Worm (Caenorhabditis elegans) whole organism, L2 larva: ENCODE measurements around the gene dhs-13.
A peak's percentile ranks its signal among the peaks of the same experiment; 100 is the strongest.

Source experiments
- C34F6.9 ChIP-seq: fragments of 150-350 bp; optimal IDR thresholded peaks from 2 replicates; lab custom pipeline; 2014; ENCODE audit warnings: missing biosample characterization, missing genetic modification characterization
- F13H6.1 ChIP-seq: sonication (generic microtip); optimal IDR thresholded peaks from 2 replicates; lab custom pipeline; 2016; ENCODE audit warnings: missing genetic modification characterization, missing compliant biosample characterization
- R02D3.7 ChIP-seq: fragments of 150-350 bp; optimal IDR thresholded peaks from 2 replicates; lab custom pipeline; 2014; ENCODE audit warnings: missing biosample characterization, missing genetic modification characterization
- Y55F3AM.14 ChIP-seq: fragments of 200-800 bp; sonication (Bioruptor generic); optimal IDR thresholded peaks from 2 replicates; lab custom pipeline; 2018; ENCODE audit warnings: mild to moderate bottlenecking, missing genetic modification characterization, missing compliant biosample characterization
- ZK546.5 ChIP-seq: sonication (generic microtip); optimal IDR thresholded peaks from 2 replicates; lab custom pipeline; 2017; ENCODE audit warnings: missing biosample characterization, missing genetic modification characterization
- alr-1 ChIP-seq: fragments of 150-350 bp; optimal IDR thresholded peaks from 2 replicates; lab custom pipeline; 2014; ENCODE audit warnings: missing biosample characterization, missing genetic modification characterization
- aly-2 ChIP-seq: fragments of 150-350 bp; optimal IDR thresholded peaks from 2 replicates; lab custom pipeline; 2014; ENCODE audit warnings: missing biosample characterization, missing genetic modification characterization
- ama-1 ChIP-seq: fragments of 150-350 bp; optimal IDR thresholded peaks from 2 replicates; lab custom pipeline; 2018; ENCODE audit warnings: inconsistent platforms
- blmp-1 ChIP-seq: sonication (generic microtip); optimal IDR thresholded peaks from 2 replicates; lab custom pipeline; 2017; ENCODE audit warnings: missing genetic modification characterization, mild to moderate bottlenecking, missing compliant biosample characterization, antibody characterized with exemption, moderate library complexity; ENCODE audit not compliant: insufficient read depth
- ceh-16 ChIP-seq: fragments of 150-350 bp; optimal IDR thresholded peaks from 2 replicates; lab custom pipeline; 2014; ENCODE audit warnings: missing biosample characterization, missing genetic modification characterization
- ceh-82 ChIP-seq: fragments of 150-350 bp; optimal IDR thresholded peaks from 2 replicates; lab custom pipeline; 2014; ENCODE audit warnings: missing biosample characterization, missing genetic modification characterization
- crh-2 ChIP-seq: sonication (generic microtip); optimal IDR thresholded peaks from 2 replicates; lab custom pipeline; 2017; ENCODE audit warnings: missing biosample characterization, missing genetic modification characterization
- dmd-4 ChIP-seq: sonication (generic microtip); optimal IDR thresholded peaks from 2 replicates; lab custom pipeline; 2017; ENCODE audit warnings: missing biosample characterization, missing genetic modification characterization
- egl-27 ChIP-seq: sonication (generic microtip); optimal IDR thresholded peaks from 3 replicates; lab custom pipeline; 2017; ENCODE audit warnings: missing biosample characterization, missing genetic modification reagents, missing genetic modification characterization
- elt-1 ChIP-seq: fragments of 150-350 bp; optimal IDR thresholded peaks from 2 replicates; lab custom pipeline; 2014; ENCODE audit warnings: missing biosample characterization, missing genetic modification characterization
- elt-3 ChIP-seq: sonication (generic microtip); optimal IDR thresholded peaks from 2 replicates; lab custom pipeline; 2017; ENCODE audit warnings: missing biosample characterization, missing genetic modification characterization
- fos-1 ChIP-seq: fragments of 150-350 bp; optimal IDR thresholded peaks from 2 replicates; lab custom pipeline; 2014; ENCODE audit warnings: missing biosample characterization, missing genetic modification characterization
- gmeb-1 ChIP-seq: fragments of 150-350 bp; optimal IDR thresholded peaks from 2 replicates; lab custom pipeline; 2014; ENCODE audit warnings: missing biosample characterization, missing genetic modification characterization
- lin-11 ChIP-seq: fragments of 150-350 bp; sonication (generic microtip); optimal IDR thresholded peaks from 2 replicates; lab custom pipeline; 2014; ENCODE audit warnings: missing biosample characterization, missing genetic modification characterization, inconsistent platforms, mixed read lengths
- lin-13 ChIP-seq: fragments of 150-350 bp; optimal IDR thresholded peaks from 2 replicates; lab custom pipeline; 2014; ENCODE audit warnings: missing biosample characterization, missing genetic modification reagents, missing genetic modification characterization
- lin-39 ChIP-seq: fragments of 150-350 bp; optimal IDR thresholded peaks from 2 replicates; lab custom pipeline; 2014; ENCODE audit warnings: missing biosample characterization, missing genetic modification reagents, missing genetic modification characterization
- lsy-2 ChIP-seq, 2 experiments: fragments of 150-350 bp in 1 of 2; sonication (generic microtip) in 1 of 2; optimal IDR thresholded peaks; 2 replicates each; lab custom pipeline; 2014 to 2017; ENCODE audit warnings: missing biosample characterization in 2 of 2, missing genetic modification characterization in 2 of 2
- mab-5 ChIP-seq: fragments of 150-350 bp; optimal IDR thresholded peaks from 2 replicates; lab custom pipeline; 2014; ENCODE audit warnings: missing biosample characterization, missing genetic modification characterization
- mbf-1 ChIP-seq: sonication (generic microtip); optimal IDR thresholded peaks from 2 replicates; lab custom pipeline; 2017; ENCODE audit warnings: missing biosample characterization, missing genetic modification characterization
- nhr-11 ChIP-seq: fragments of 150-350 bp; optimal IDR thresholded peaks from 2 replicates; lab custom pipeline; 2014; ENCODE audit warnings: missing biosample characterization, missing genetic modification characterization
- nhr-12 ChIP-seq: fragments of 150-350 bp; optimal IDR thresholded peaks from 2 replicates; lab custom pipeline; 2014; ENCODE audit warnings: missing biosample characterization, missing genetic modification characterization
- nhr-129 ChIP-seq: fragments of 150-350 bp; optimal IDR thresholded peaks from 2 replicates; lab custom pipeline; 2014; ENCODE audit warnings: missing biosample characterization, missing genetic modification characterization
- nhr-21 ChIP-seq: fragments of 150-350 bp; optimal IDR thresholded peaks from 2 replicates; lab custom pipeline; 2014; ENCODE audit warnings: missing biosample characterization, missing genetic modification characterization
- nhr-237 ChIP-seq: fragments of 150-350 bp; optimal IDR thresholded peaks from 2 replicates; lab custom pipeline; 2014; ENCODE audit warnings: missing biosample characterization, missing genetic modification characterization
- nhr-25 ChIP-seq: fragments of 150-350 bp; sonication (generic microtip); optimal IDR thresholded peaks from 3 replicates; lab custom pipeline; 2014; ENCODE audit warnings: missing biosample characterization, missing genetic modification characterization
- nhr-6 ChIP-seq: fragments of 150-350 bp; optimal IDR thresholded peaks from 2 replicates; lab custom pipeline; 2014; ENCODE audit warnings: missing biosample characterization, missing genetic modification characterization
- nhr-77 ChIP-seq: fragments of 150-350 bp; optimal IDR thresholded peaks from 2 replicates; lab custom pipeline; 2014; ENCODE audit warnings: missing biosample characterization, missing genetic modification characterization
- peb-1 ChIP-seq: fragments of 150-350 bp; optimal IDR thresholded peaks from 2 replicates; lab custom pipeline; 2014; ENCODE audit warnings: missing biosample characterization, missing genetic modification characterization
- sem-4 ChIP-seq: fragments of 150-350 bp; optimal IDR thresholded peaks from 2 replicates; lab custom pipeline; 2014; ENCODE audit warnings: missing biosample characterization, missing genetic modification reagents, missing genetic modification characterization
- skn-1 ChIP-seq: sonication (generic microtip); optimal IDR thresholded peaks from 2 replicates; lab custom pipeline; 2017; ENCODE audit warnings: missing biosample characterization, missing genetic modification characterization
- sma-3 ChIP-seq: sonication (generic microtip); optimal IDR thresholded peaks from 2 replicates; lab custom pipeline; 2016; ENCODE audit warnings: missing genetic modification reagents, missing genetic modification characterization, missing compliant biosample characterization
- sma-9 ChIP-seq, 2 experiments: fragments of 150-350 bp in 1 of 2; sonication (generic microtip) in 1 of 2; optimal IDR thresholded peaks; 2 replicates each; lab custom pipeline; 2014 to 2016; ENCODE audit warnings: missing genetic modification characterization in 2 of 2, mild to moderate bottlenecking in 1 of 2, missing biosample characterization in 1 of 2, missing compliant biosample characterization in 1 of 2, missing genetic modification reagents in 1 of 2, moderate library complexity in 1 of 2
- snpc-4 ChIP-seq: fragments of 150-350 bp; optimal IDR thresholded peaks from 2 replicates; lab custom pipeline; 2014; ENCODE audit warnings: missing biosample characterization, missing genetic modification characterization
- unc-39 ChIP-seq: fragments of 150-350 bp; optimal IDR thresholded peaks from 2 replicates; lab custom pipeline; 2014; ENCODE audit warnings: missing biosample characterization, missing genetic modification characterization
- unc-55 ChIP-seq: fragments of 150-350 bp; sonication (generic microtip); optimal IDR thresholded peaks from 3 replicates; lab custom pipeline; 2014; ENCODE audit warnings: missing biosample characterization, missing genetic modification reagents, missing genetic modification characterization
- unc-62 ChIP-seq: fragments of 150-350 bp; optimal IDR thresholded peaks from 2 replicates; lab custom pipeline; 2014; ENCODE audit warnings: missing biosample characterization, missing genetic modification reagents, missing genetic modification characterization
- zag-1 ChIP-seq: fragments of 150-350 bp; optimal IDR thresholded peaks from 2 replicates; lab custom pipeline; 2014; ENCODE audit warnings: missing biosample characterization, missing genetic modification characterization
- ztf-1 ChIP-seq: fragments of 200-800 bp; sonication (Bioruptor generic); conservative IDR thresholded peaks from 2 replicates; pipeline ENCODE4 v1.3.6; 2022; ENCODE audit warnings: missing genetic modification characterization, missing compliant biosample characterization
- ztf-11 ChIP-seq: sonication (generic microtip); optimal IDR thresholded peaks from 2 replicates; lab custom pipeline; 2017; ENCODE audit warnings: missing biosample characterization, missing genetic modification characterization
- ztf-4 ChIP-seq: fragments of 150-350 bp; optimal IDR thresholded peaks from 2 replicates; lab custom pipeline; 2014; ENCODE audit warnings: missing biosample characterization, missing genetic modification characterization

dhs-13 gene

DNA sequence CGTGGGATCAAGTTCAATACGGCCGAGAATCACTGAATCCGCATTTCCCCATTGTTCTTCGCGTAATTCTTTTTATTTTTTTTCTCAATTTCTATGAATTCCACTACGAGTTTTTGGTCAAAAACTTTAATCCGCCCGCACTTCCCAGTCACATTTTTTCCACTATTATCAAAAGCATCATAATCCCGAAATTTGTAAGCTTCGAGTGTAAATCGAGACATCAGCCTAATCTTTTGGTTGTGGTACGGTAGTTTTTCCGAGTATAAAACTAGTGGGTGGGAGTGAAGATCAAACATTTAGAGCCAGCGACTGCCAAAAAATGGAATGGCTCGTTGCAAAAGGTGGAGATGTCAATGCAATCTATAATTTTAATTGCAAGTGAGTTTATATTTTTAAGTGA, 35.6 kb upstream of the dhs-13 start, which contains the start of gene srt-42:
Gene srt-42, plus strand, starts transcription at position 301 of the 400 bp plus-strand sequence.
- TF ChIP-seq nhr-12 (tag; lab: Kevin White, UChicago) (no peak), alr-1 (tag; lab: Kevin White, UChicago) (no peak), nhr-237 (tag; lab: Kevin White, UChicago) (no peak), nhr-11 (tag; lab: Kevin White, UChicago) (no peak), lsy-2 (tag; optimal IDR thresholded peaks at IDR 0.05; lab: Kevin White, UChicago) (no peak)

DNA sequence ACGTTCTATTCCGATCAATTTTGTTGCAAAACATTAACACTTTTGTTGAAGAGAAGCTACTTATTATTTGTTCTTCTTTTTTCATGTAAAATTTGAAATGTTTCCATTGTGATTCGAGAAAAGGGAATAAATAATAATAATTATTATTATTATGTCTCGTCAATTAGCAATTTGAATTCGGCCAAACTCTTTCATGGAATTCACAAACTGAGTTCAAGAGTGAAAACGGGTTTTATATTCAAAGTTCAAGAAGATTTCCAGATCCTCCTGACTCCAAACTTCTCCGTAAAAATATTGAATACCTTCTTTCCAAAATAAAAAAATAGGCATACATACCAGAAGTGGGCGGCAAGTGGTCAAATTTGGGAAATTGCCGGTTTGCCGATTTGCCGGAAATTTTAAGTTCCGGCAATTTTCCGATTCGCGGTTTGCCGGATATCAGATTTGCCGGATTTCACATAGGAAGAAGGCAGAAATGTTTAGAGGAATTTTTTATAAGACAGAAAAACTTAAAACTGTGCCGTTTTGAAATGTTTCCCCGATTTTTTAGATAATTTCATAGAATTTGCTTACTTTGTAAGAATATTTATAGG, 34.3 kb upstream of the dhs-13 start:
- TF ChIP-seq nhr-129 (tag; lab: Kevin White, UChicago) (no peak), ztf-1 (GFP tag; lab: Robert Waterston, UW) (no peak), skn-1 (tag; lab: Kevin White, UChicago) (no peak), egl-27 (tag; lab: Kevin White, UChicago) (no peak), unc-55 (GFP tag; lab: Kevin White, UChicago) (no peak), C34F6.9 (peak; percentile 70), dmd-4 (tag; lab: Kevin White, UChicago) (no peak), snpc-4 (no peak), alr-1 (tag; lab: Kevin White, UChicago) (no peak), crh-2 (tag; lab: Kevin White, UChicago) (peak; percentile 26), nhr-25 (no peak), mab-5 (no peak), sma-9 (GFP tag; optimal IDR thresholded peaks at IDR 0.05; lab: Kevin White, UChicago) (no peak), sma-9 (tag; optimal IDR thresholded peaks at IDR 0.05; lab: Kevin White, UChicago) (no peak), Y55F3AM.14 (no peak), elt-1 (tag; lab: Kevin White, UChicago) (no peak), ztf-4 (peak; percentile 21), sma-3 (GFP tag; lab: Kevin White, UChicago) (no peak), mbf-1 (no peak), aly-2 (tag; lab: Kevin White, UChicago) (no peak), lin-39 (no peak), unc-39 (tag; lab: Kevin White, UChicago) (no peak), ama-1 (lab: Kevin White, UChicago) (peak; percentile 82), lin-11 (tag; lab: Kevin White, UChicago) (no peak)

DNA sequence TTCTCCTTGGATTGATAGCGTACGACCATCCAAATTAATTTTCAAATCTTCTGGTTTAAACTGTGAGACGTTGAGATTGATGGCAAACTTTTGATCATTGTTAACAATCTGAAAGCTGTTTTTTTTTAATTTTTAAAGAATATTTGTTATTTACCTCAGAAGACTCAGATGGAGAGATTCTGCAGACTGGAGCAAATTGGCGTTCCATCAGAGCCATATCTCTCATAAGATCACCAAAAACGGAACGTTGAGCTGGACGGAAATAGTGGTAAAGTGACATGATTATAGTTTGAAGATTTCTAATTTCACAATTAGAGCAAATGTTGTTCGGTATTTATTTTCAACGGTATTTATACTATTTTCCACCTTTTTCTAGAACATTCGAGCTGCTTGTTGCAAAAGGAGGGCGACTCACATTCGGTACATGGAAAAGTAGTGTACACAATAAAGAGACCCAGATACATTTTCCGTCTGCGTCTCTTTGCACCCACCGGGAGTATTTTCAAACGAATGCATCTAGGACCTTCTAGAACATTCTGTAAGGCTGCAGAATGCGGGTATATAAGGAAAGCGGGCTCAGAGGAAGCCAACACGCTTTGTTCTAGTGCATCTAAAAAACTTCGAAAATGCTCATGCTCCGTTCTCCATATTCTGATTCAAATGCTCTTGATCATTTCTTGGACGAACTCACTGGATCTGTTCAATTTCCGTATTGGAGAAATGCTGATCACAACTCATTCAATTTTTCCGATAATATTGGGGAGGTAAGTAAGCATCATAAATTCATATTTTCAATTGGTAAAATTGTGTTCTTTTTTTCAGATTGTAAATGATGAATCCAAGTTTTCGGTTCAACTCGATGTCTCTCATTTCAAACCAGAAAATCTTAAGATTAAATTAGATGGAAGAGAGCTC, 33.4 kb upstream of the dhs-13 start, which contains the start of the genes hsp-16.2 and hsp-16.41:
Gene hsp-16.2, minus strand, starts transcription at position 313 of the 915 bp plus-strand sequence.
Gene hsp-16.41, plus strand, starts transcription at position 534 of the 915 bp plus-strand sequence.
- TF ChIP-seq F13H6.1 (tag; lab: Kevin White, UChicago) (peak; percentile 65), R02D3.7 (tag; lab: Kevin White, UChicago) (no peak), mbf-1 (no peak), zag-1 (tag; lab: Kevin White, UChicago) (no peak), aly-2 (tag; lab: Kevin White, UChicago) (no peak), ceh-82 (no peak), sma-9 (GFP tag; optimal IDR thresholded peaks at IDR 0.05; lab: Kevin White, UChicago) (peak; percentile 74), sma-9 (tag; optimal IDR thresholded peaks at IDR 0.05; lab: Kevin White, UChicago) (no peak), elt-3 (no peak), alr-1 (tag; lab: Kevin White, UChicago) (no peak), snpc-4 (no peak), egl-27 (tag; lab: Kevin White, UChicago) (no peak), nhr-237 (tag; lab: Kevin White, UChicago) (no peak), ztf-1 (GFP tag; lab: Robert Waterston, UW) (no peak), nhr-11 (tag; lab: Kevin White, UChicago) (no peak), unc-62 (GFP tag; lab: Kevin White, UChicago) (no peak), ztf-11 (no peak), fos-1 (peak; percentile 37), sem-4 (tag; lab: Kevin White, UChicago) (peak; percentile 52), nhr-21 (tag; lab: Kevin White, UChicago) (no peak), crh-2 (tag; lab: Kevin White, UChicago) (peak; percentile 65), gmeb-1 (tag; lab: Kevin White, UChicago) (no peak), ZK546.5 (tag; lab: Kevin White, UChicago) (no peak), Y55F3AM.14 (no peak), skn-1 (tag; lab: Kevin White, UChicago) (no peak), nhr-77 (tag; lab: Kevin White, UChicago) (no peak), ceh-16 (tag; lab: Kevin White, UChicago) (no peak), elt-1 (tag; lab: Kevin White, UChicago) (no peak), lin-13 (GFP tag; lab: Kevin White, UChicago) (peak; percentile 21), peb-1 (tag; lab: Kevin White, UChicago) (no peak), nhr-129 (tag; lab: Kevin White, UChicago) (peak; percentile 40), ama-1 (lab: Kevin White, UChicago) (peak; percentile 97), blmp-1 (tag; lab: Kevin White, UChicago) (no peak), nhr-6 (tag; lab: Kevin White, UChicago) (no peak), mab-5 (no peak), ztf-4 (peak; percentile 57), nhr-25 (no peak), sma-3 (GFP tag; lab: Kevin White, UChicago) (no peak)
